Worm (Caenorhabditis elegans) whole organism, mixed stage, embryonic: ENCODE data around the gene cdkl-1.

Experiments used
- ceh-83 ChIP-seq: fragments of 200-800 bp; sonication (Bioruptor generic); optimal IDR thresholded peaks from 2 replicates; lab custom pipeline; 2018; ENCODE audit warnings: mild to moderate bottlenecking, missing genetic modification characterization, missing compliant biosample characterization
- ces-1 ChIP-seq: fragments of 150-350 bp; optimal IDR thresholded peaks from 2 replicates; lab custom pipeline; 2014; ENCODE audit warnings: missing biosample characterization, missing genetic modification reagents, missing genetic modification characterization
- elt-1 ChIP-seq: sonication (generic microtip); optimal IDR thresholded peaks from 2 replicates; lab custom pipeline; 2017; ENCODE audit warnings: missing genetic modification characterization, mild to moderate bottlenecking, missing compliant biosample characterization, antibody characterized with exemption, moderate library complexity, borderline replicate concordance; ENCODE audit not compliant: insufficient read depth
- elt-3 ChIP-seq: fragments of 150-350 bp; optimal IDR thresholded peaks from 2 replicates; lab custom pipeline; 2014; ENCODE audit warnings: missing biosample characterization, missing genetic modification characterization
- ham-2 ChIP-seq: fragments of 200-800 bp; sonication (Bioruptor generic); optimal IDR thresholded peaks from 2 replicates; lab custom pipeline; 2018; ENCODE audit warnings: mild to moderate bottlenecking, missing genetic modification characterization, missing compliant biosample characterization
- lsy-2 ChIP-seq: fragments of 150-350 bp; optimal IDR thresholded peaks from 2 replicates; lab custom pipeline; 2014; ENCODE audit warnings: missing biosample characterization, missing genetic modification characterization
- mab-5 ChIP-seq: fragments of 150-350 bp; optimal IDR thresholded peaks from 2 replicates; lab custom pipeline; 2014; ENCODE audit warnings: missing biosample characterization, missing genetic modification characterization
- mep-1 ChIP-seq: fragments of 150-350 bp; optimal IDR thresholded peaks from 2 replicates; lab custom pipeline; 2017; ENCODE audit warnings: missing biosample characterization, missing genetic modification reagents, missing genetic modification characterization, inconsistent platforms
- nhr-12 ChIP-seq: fragments of 150-350 bp; optimal IDR thresholded peaks from 2 replicates; lab custom pipeline; 2014; ENCODE audit warnings: missing biosample characterization, missing genetic modification characterization
- nhr-76 ChIP-seq: sonication (generic microtip); optimal IDR thresholded peaks from 2 replicates; lab custom pipeline; 2017; ENCODE audit warnings: missing biosample characterization, missing genetic modification characterization
- pha-4 ChIP-seq: fragments of 150-350 bp; optimal IDR thresholded peaks from 2 replicates; lab custom pipeline; 2018; ENCODE audit warnings: missing biosample characterization, missing genetic modification reagents, missing genetic modification characterization
- snpc-4 ChIP-seq: fragments of 150-350 bp; optimal IDR thresholded peaks from 2 replicates; lab custom pipeline; 2014; ENCODE audit warnings: missing biosample characterization, missing genetic modification characterization
- sptf-1 ChIP-seq: sonication (generic microtip); optimal IDR thresholded peaks from 2 replicates; lab custom pipeline; 2017; ENCODE audit warnings: mild to moderate bottlenecking, missing genetic modification characterization, moderate library complexity, missing compliant biosample characterization

DNA sequence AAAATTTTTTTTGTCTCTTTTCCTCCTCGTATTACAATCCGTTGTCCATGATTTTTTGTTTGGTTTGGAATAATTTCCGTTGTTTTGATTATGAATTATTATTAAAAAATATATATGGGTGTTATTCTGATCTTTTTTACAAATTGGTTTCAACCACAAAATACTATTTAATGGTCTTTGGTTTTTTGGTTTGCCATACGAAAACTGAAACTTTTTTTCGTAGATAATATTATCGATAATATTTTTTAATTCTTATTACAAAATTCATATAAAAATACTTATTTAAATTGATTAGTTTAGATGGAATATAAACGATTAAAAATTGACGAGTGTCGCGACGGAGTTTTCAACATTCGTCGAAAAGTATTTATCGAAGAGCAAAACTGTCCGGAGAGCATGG lies 28.5 kb downstream of the cdkl-1 start, which contains the start of gene jmjd-5:
- TF ChIP-seq lsy-2 (no peak), elt-1 (tag; lab: Kevin White, UChicago) (no peak), sptf-1 (no peak), mab-5 (tag; lab: Kevin White, UChicago) (no peak), ceh-83 (GFP tag; lab: Kevin White, UChicago) (no peak), nhr-76 (tag; lab: Kevin White, UChicago) (no peak), mep-1 (tag; lab: Kevin White, UChicago) (no peak), snpc-4 (tag; lab: Kevin White, UChicago) (no peak), ces-1 (GFP tag; lab: Kevin White, UChicago) (no peak), ham-2 (no peak), nhr-12 (tag; lab: Kevin White, UChicago) (no peak), pha-4 (tag; lab: Kevin White, UChicago) (no peak), elt-3 (tag; lab: Kevin White, UChicago) (no peak)
